Fruit fly (Drosophila melanogaster) whole organism, embryonic: Measurements from ENCODE around the gene RpL10Ab.

Source experiments
- B-H1 ChIP-seq: fragments of 200-800 bp; sonication (Bioruptor generic); IDR thresholded peaks from 3 replicates; pipeline ENCODE4 v1.3.6; 2022; ENCODE audit warnings: missing biosample characterization, missing genetic modification characterization
- CG10147 ChIP-seq: fragments of 200-800 bp; sonication (Bioruptor generic); optimal IDR thresholded peaks from 2 replicates; lab custom pipeline; 2019; ENCODE audit warnings: missing biosample characterization, mild to moderate bottlenecking, missing genetic modification characterization, moderate library complexity
- CG1233 ChIP-seq: fragments of 200-800 bp; sonication (Bioruptor generic); optimal IDR thresholded peaks from 4 replicates; lab custom pipeline; 2018; ENCODE audit warnings: missing biosample characterization, mild to moderate bottlenecking, missing genetic modification characterization
- CG14441 ChIP-seq: fragments of 200-800 bp; sonication (Bioruptor generic); IDR thresholded peaks from 2 replicates; pipeline ENCODE4 v1.3.6; 2022; ENCODE audit warnings: missing biosample characterization, missing genetic modification characterization
- CG14860 ChIP-seq: fragments of 200-800 bp; sonication (Bioruptor generic); IDR thresholded peaks from 3 replicates; pipeline ENCODE4 v1.3.6; 2022; ENCODE audit warnings: missing biosample characterization, missing genetic modification characterization; ENCODE audit not compliant: partially characterized antibody
- CG15011 ChIP-seq: fragments of 200-800 bp; sonication (Bioruptor generic); optimal IDR thresholded peaks from 3 replicates; lab custom pipeline; 2018; ENCODE audit warnings: missing biosample characterization, mild to moderate bottlenecking, missing genetic modification characterization
- CG16813 ChIP-seq: fragments of 200-800 bp; sonication (Bioruptor generic); IDR thresholded peaks from 3 replicates; pipeline ENCODE4 v1.3.6; 2022; ENCODE audit warnings: missing biosample characterization, missing genetic modification characterization; ENCODE audit not compliant: partially characterized antibody
- CG16863 ChIP-seq: fragments of 200-800 bp; sonication (Bioruptor generic); optimal IDR thresholded peaks from 3 replicates; lab custom pipeline; 2016; ENCODE audit warnings: missing biosample characterization, missing genetic modification characterization
- CG17568 ChIP-seq: fragments of 200-800 bp; sonication (Bioruptor generic); optimal IDR thresholded peaks from 2 replicates; lab custom pipeline; 2018; ENCODE audit warnings: missing biosample characterization, mild to moderate bottlenecking, missing genetic modification characterization, moderate library complexity
- CG18599 ChIP-seq: fragments of 200-800 bp; sonication (Bioruptor generic); optimal IDR thresholded peaks from 3 replicates; lab custom pipeline; 2017; ENCODE audit warnings: missing biosample characterization, missing genetic modification characterization, mild to moderate bottlenecking, moderate library complexity, missing genetic modification reagents
- CG2889 ChIP-seq: fragments of 200-800 bp; sonication (Bioruptor generic); IDR thresholded peaks from 3 replicates; pipeline ENCODE4 v1.3.6; 2022; ENCODE audit warnings: missing biosample characterization, missing genetic modification characterization
- CG30403 ChIP-seq: fragments of 200-800 bp; sonication (Bioruptor generic); optimal IDR thresholded peaks from 3 replicates; lab custom pipeline; 2016; ENCODE audit warnings: missing biosample characterization, missing genetic modification characterization
- CG3065 ChIP-seq: fragments of 200-800 bp; sonication (Bioruptor generic); optimal IDR thresholded peaks from 2 replicates; lab custom pipeline; 2016; ENCODE audit warnings: missing biosample characterization, missing genetic modification characterization
- CG31365 ChIP-seq: fragments of 200-800 bp; sonication (Bioruptor generic); optimal IDR thresholded peaks from 2 replicates; lab custom pipeline; 2018; ENCODE audit warnings: missing biosample characterization, mild to moderate bottlenecking, missing genetic modification characterization
- CG3407 ChIP-seq: fragments of 200-800 bp; sonication (Bioruptor generic); optimal IDR thresholded peaks from 2 replicates; lab custom pipeline; 2018; ENCODE audit warnings: missing biosample characterization, mild to moderate bottlenecking, missing genetic modification characterization
- CG34376 ChIP-seq: fragments of 200-800 bp; sonication (Bioruptor generic); optimal IDR thresholded peaks from 2 replicates; lab custom pipeline; 2018; ENCODE audit warnings: missing biosample characterization, mild to moderate bottlenecking, missing genetic modification characterization
- CG34422 ChIP-seq: fragments of 200-800 bp; sonication (Bioruptor generic); IDR thresholded peaks from 3 replicates; pipeline ENCODE4 v1.3.6; 2022; ENCODE audit warnings: missing biosample characterization, missing genetic modification characterization
- CG4820 ChIP-seq: fragments of 200-800 bp; sonication (Bioruptor generic); optimal IDR thresholded peaks from 3 replicates; lab custom pipeline; 2016; ENCODE audit warnings: missing biosample characterization, missing genetic modification characterization
- CG5953 ChIP-seq: fragments of 200-800 bp; sonication (Bioruptor generic); IDR thresholded peaks from 2 replicates; pipeline ENCODE4 v1.3.6; 2022; ENCODE audit warnings: missing biosample characterization, missing genetic modification characterization
- CG7556 ChIP-seq: fragments of 200-800 bp; sonication (Bioruptor generic); optimal IDR thresholded peaks from 2 replicates; lab custom pipeline; 2017; ENCODE audit warnings: missing biosample characterization, mild to moderate bottlenecking, missing genetic modification characterization
- CG9727 ChIP-seq: fragments of 200-800 bp; sonication (Bioruptor generic); optimal IDR thresholded peaks from 3 replicates; lab custom pipeline; 2017; ENCODE audit warnings: missing biosample characterization, mild to moderate bottlenecking, missing genetic modification characterization
- CG9797 ChIP-seq: fragments of 200-800 bp; sonication (Bioruptor generic); optimal IDR thresholded peaks from 3 replicates; lab custom pipeline; 2018; ENCODE audit warnings: missing biosample characterization, mild to moderate bottlenecking, missing genetic modification characterization
- Deaf1 ChIP-seq: fragments of 200-800 bp; optimal IDR thresholded peaks from 3 replicates; lab custom pipeline; 2019; ENCODE audit warnings: missing biosample characterization, mild to moderate bottlenecking, missing genetic modification characterization, moderate library complexity
- Doc2 ChIP-seq: fragments of 200-800 bp; sonication (Bioruptor generic); IDR thresholded peaks from 2 replicates; pipeline ENCODE4 v1.3.6; 2022; ENCODE audit warnings: missing biosample characterization, missing genetic modification characterization
- Fer2 ChIP-seq: fragments of 200-800 bp; sonication (Bioruptor generic); optimal IDR thresholded peaks from 2 replicates; lab custom pipeline; 2018; ENCODE audit warnings: missing biosample characterization, mild to moderate bottlenecking, missing genetic modification characterization, moderate library complexity
- HmgD ChIP-seq: fragments of 200-800 bp; sonication (Bioruptor generic); optimal IDR thresholded peaks from 3 replicates; lab custom pipeline; 2016; ENCODE audit warnings: missing biosample characterization, missing genetic modification characterization
- HmgZ ChIP-seq: fragments of 200-800 bp; sonication (Bioruptor generic); optimal IDR thresholded peaks from 2 replicates; lab custom pipeline; 2018; ENCODE audit warnings: missing biosample characterization, mild to moderate bottlenecking, missing genetic modification characterization
- Hsf ChIP-seq: fragments of 200-800 bp; sonication (Bioruptor generic); optimal IDR thresholded peaks from 3 replicates; lab custom pipeline; 2016; ENCODE audit warnings: missing biosample characterization, missing genetic modification characterization
- NC2α ChIP-seq: fragments of 200-800 bp; sonication (Bioruptor generic); optimal IDR thresholded peaks from 2 replicates; lab custom pipeline; 2016; ENCODE audit warnings: missing biosample characterization, missing genetic modification characterization
- PHDP ChIP-seq: fragments of 200-800 bp; sonication (Bioruptor generic); optimal IDR thresholded peaks from 3 replicates; lab custom pipeline; 2018; ENCODE audit warnings: missing biosample characterization, mild to moderate bottlenecking, missing genetic modification characterization, moderate library complexity
- ase ChIP-seq: fragments of 200-800 bp; sonication (Bioruptor generic); IDR thresholded peaks from 3 replicates; pipeline ENCODE4 v1.3.6; 2022; ENCODE audit warnings: missing biosample characterization, missing genetic modification characterization
- btn ChIP-seq: fragments of 200-800 bp; sonication (Bioruptor generic); optimal IDR thresholded peaks from 2 replicates; lab custom pipeline; 2016; ENCODE audit warnings: missing biosample characterization, missing genetic modification characterization
- cas ChIP-seq: fragments of 200-800 bp; sonication (Bioruptor generic); IDR thresholded peaks from 2 replicates; pipeline ENCODE4 v1.3.6; 2022; ENCODE audit warnings: missing biosample characterization, missing genetic modification characterization
- cwo ChIP-seq: fragments of 200-800 bp; sonication (Bioruptor generic); optimal IDR thresholded peaks from 3 replicates; lab custom pipeline; 2017; ENCODE audit warnings: missing biosample characterization, missing genetic modification characterization, mild to moderate bottlenecking, moderate library complexity, missing genetic modification reagents
- dimm ChIP-seq: fragments of 200-800 bp; sonication (Bioruptor generic); IDR thresholded peaks from 2 replicates; pipeline ENCODE4 v1.3.6; 2022; ENCODE audit warnings: missing biosample characterization, missing genetic modification characterization
- dysf ChIP-seq: fragments of 200-800 bp; sonication (Bioruptor generic); IDR thresholded peaks from 3 replicates; pipeline ENCODE4 v1.3.6; 2022; ENCODE audit warnings: missing biosample characterization, missing genetic modification characterization
- fd3F ChIP-seq: fragments of 200-800 bp; sonication (Bioruptor generic); optimal IDR thresholded peaks from 2 replicates; lab custom pipeline; 2018; ENCODE audit warnings: missing biosample characterization, mild to moderate bottlenecking, missing genetic modification characterization, moderate library complexity
- fd96Cb ChIP-seq: fragments of 200-800 bp; sonication (Bioruptor generic); optimal IDR thresholded peaks from 2 replicates; lab custom pipeline; 2018; ENCODE audit warnings: missing biosample characterization, mild to moderate bottlenecking, missing genetic modification characterization, moderate library complexity
- grau ChIP-seq: fragments of 200-800 bp; optimal IDR thresholded peaks from 3 replicates; lab custom pipeline; 2019; ENCODE audit warnings: missing biosample characterization, mild to moderate bottlenecking, missing genetic modification characterization, moderate library complexity
- gro ChIP-seq: fragments of 200-800 bp; sonication (Bioruptor generic); optimal IDR thresholded peaks from 2 replicates; lab custom pipeline; 2016; ENCODE audit warnings: missing biosample characterization, missing genetic modification characterization
- jing ChIP-seq: fragments of 200-800 bp; sonication (Bioruptor generic); optimal IDR thresholded peaks from 2 replicates; lab custom pipeline; 2018; ENCODE audit warnings: missing biosample characterization, mild to moderate bottlenecking, missing genetic modification characterization
- nerfin-1 ChIP-seq: fragments of 200-800 bp; sonication (Bioruptor generic); optimal IDR thresholded peaks from 3 replicates; lab custom pipeline; 2019; ENCODE audit warnings: missing biosample characterization, mild to moderate bottlenecking, missing genetic modification characterization, moderate library complexity
- nmo ChIP-seq: fragments of 200-800 bp; sonication (Bioruptor generic); optimal IDR thresholded peaks from 2 replicates; lab custom pipeline; 2018; ENCODE audit warnings: missing biosample characterization, mild to moderate bottlenecking, missing genetic modification characterization, moderate library complexity
- pb ChIP-seq: fragments of 200-800 bp; sonication (Bioruptor generic); optimal IDR thresholded peaks from 3 replicates; lab custom pipeline; 2016; ENCODE audit warnings: missing biosample characterization, missing genetic modification characterization
- pros ChIP-seq: fragments of 200-800 bp; sonication (Bioruptor generic); optimal IDR thresholded peaks from 3 replicates; lab custom pipeline; 2019; ENCODE audit warnings: missing biosample characterization, mild to moderate bottlenecking, missing genetic modification characterization, moderate library complexity
- psq ChIP-seq: fragments of 200-800 bp; sonication (Bioruptor generic); optimal IDR thresholded peaks from 2 replicates; lab custom pipeline; 2017; ENCODE audit warnings: missing biosample characterization, missing genetic modification characterization
- ro ChIP-seq: fragments of 200-800 bp; sonication (Bioruptor generic); IDR thresholded peaks from 2 replicates; pipeline ENCODE4 v1.3.6; 2022; ENCODE audit warnings: missing biosample characterization, missing genetic modification characterization
- scrt ChIP-seq: fragments of 200-800 bp; sonication (Bioruptor generic); optimal IDR thresholded peaks from 2 replicates; lab custom pipeline; 2018; ENCODE audit warnings: missing biosample characterization, mild to moderate bottlenecking, missing genetic modification characterization, moderate library complexity
- sim ChIP-seq: fragments of 200-800 bp; sonication (Bioruptor generic); IDR thresholded peaks from 2 replicates; pipeline ENCODE4 v1.3.6; 2022; ENCODE audit warnings: missing biosample characterization, missing genetic modification characterization
- twi ChIP-seq: fragments of 200-800 bp; optimal IDR thresholded peaks from 2 replicates; lab custom pipeline; 2019; ENCODE audit warnings: missing biosample characterization, mild to moderate bottlenecking, missing genetic modification characterization, moderate library complexity
- vnd ChIP-seq: fragments of 200-800 bp; sonication (Bioruptor generic); IDR thresholded peaks from 3 replicates; pipeline ENCODE4 v1.3.6; 2022; ENCODE audit warnings: missing biosample characterization, missing genetic modification characterization; ENCODE audit not compliant: partially characterized antibody
- zen ChIP-seq: fragments of 200-800 bp; sonication (Bioruptor generic); optimal IDR thresholded peaks from 3 replicates; lab custom pipeline; 2018; ENCODE audit warnings: missing biosample characterization, mild to moderate bottlenecking, missing genetic modification characterization, moderate library complexity

Gene RpL10Ab

DNA sequence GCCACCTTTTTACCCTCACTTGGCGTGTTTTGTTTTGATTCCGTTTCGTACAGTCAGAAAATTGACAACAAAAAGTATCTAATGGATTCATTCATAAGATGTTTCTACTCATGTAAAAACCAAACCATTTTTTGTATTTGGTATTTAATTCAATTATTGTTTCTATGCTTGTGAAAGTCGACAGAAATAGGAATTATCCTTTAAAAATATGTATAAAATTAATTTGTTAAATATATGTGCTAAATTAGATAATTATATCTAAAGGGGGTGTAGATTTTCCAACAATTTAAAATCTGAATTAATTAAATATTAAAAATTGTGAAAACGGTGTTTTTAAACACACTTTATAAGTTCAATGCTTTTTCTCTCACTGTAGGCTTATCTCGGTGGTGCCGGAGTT is 40.9 kb downstream of the RpL10Ab start (continued):
- TF ChIP-seq CG10147 (no peak), CG5953 (GFP tag; lab: Robert Waterston, UW) (no peak), jing (GFP tag; lab: Kevin White, UChicago) (no peak), CG2889 (GFP tag; lab: Robert Waterston, UW) (no peak), fd96Cb (no peak), psq (GFP tag; lab: Kevin White, UChicago) (no peak), gro (GFP tag; lab: Kevin White, UChicago) (no peak), nmo (GFP tag; lab: Kevin White, UChicago) (peak; percentile 8), btn (no peak), Hsf (GFP tag; lab: Kevin White, UChicago) (no peak), CG3407 (GFP tag; lab: Kevin White, UChicago) (no peak), dysf (GFP tag; lab: Robert Waterston, UW) (0 out of 3 replicates have a peak, but pooled peaks have one; percentile 31), twi (tag; lab: Kevin White, UChicago) (no peak), Doc2 (GFP tag; lab: Robert Waterston, UW) (no peak), ase (GFP tag; lab: Robert Waterston, UW) (no peak), CG16813 (no peak), pb (GFP tag; lab: Kevin White, UChicago) (no peak), CG16863 (GFP tag; lab: Kevin White, UChicago) (no peak), CG4820 (GFP tag; lab: Kevin White, UChicago) (no peak), pros (no peak), dimm (no peak), CG9797 (GFP tag; lab: Kevin White, UChicago) (no peak), cwo (GFP tag; lab: Kevin White, UChicago) (peak; percentile 30), ro (no peak), B-H1 (GFP tag; lab: Robert Waterston, UW) (no peak), CG14441 (GFP tag; lab: Robert Waterston, UW) (no peak), CG31365 (tag; lab: Kevin White, UChicago) (no peak), nerfin-1 (tag; lab: Kevin White, UChicago) (no peak), HmgD (GFP tag; lab: Kevin White, UChicago) (no peak), CG1233 (GFP tag; lab: Kevin White, UChicago) (no peak), NC2α (GFP tag; lab: Kevin White, UChicago) (no peak), CG3065 (GFP tag; lab: Kevin White, UChicago) (no peak), CG14860 (no peak), CG34376 (no peak), vnd (GFP tag; lab: Robert Waterston, UW) (no peak), HmgZ (tag; lab: Kevin White, UChicago) (no peak), CG15011 (GFP tag; lab: Kevin White, UChicago) (no peak), fd3F (GFP tag; lab: Kevin White, UChicago) (no peak), CG30403 (peak; percentile 25), scrt (peak; percentile 30), grau (tag; lab: Kevin White, UChicago) (peak; percentile 45), cas (GFP tag; lab: Robert Waterston, UW) (no peak), Deaf1 (tag; lab: Kevin White, UChicago) (peak; percentile 26), CG17568 (GFP tag; lab: Kevin White, UChicago) (no peak), CG9727 (peak; percentile 38), Fer2 (tag; lab: Kevin White, UChicago) (no peak), CG7556 (GFP tag; lab: Kevin White, UChicago) (peak; percentile 76), CG34422 (GFP tag; lab: Robert Waterston, UW) (no peak), zen (tag; lab: Kevin White, UChicago) (no peak), sim (GFP tag; lab: Robert Waterston, UW) (no peak), PHDP (peak; percentile 11), CG18599 (GFP tag; lab: Kevin White, UChicago) (peak; percentile 74)
